Worm (Caenorhabditis elegans): ENCODE data around the gene dve-1.

DNA sequence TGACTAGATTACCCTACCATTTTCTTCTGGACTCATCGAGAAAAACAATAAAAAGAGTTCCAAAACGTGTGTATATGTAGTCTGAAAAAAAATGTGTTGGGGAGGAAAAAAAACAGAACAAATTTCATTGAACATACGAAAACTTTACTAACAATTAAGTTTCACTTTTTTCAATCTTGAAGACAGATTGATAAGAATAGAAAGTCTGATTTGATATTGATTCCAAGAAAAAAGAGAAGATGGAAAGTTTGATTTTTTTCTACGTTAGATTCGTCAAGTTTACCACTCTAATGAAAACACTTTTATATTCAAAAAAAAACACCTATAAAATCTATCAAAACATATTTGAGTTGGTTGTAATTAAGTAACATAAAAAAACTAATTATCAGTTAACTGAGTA is 43.1 kb downstream of the dve-1 start, which contains the start of gene R04A9.9:
- TF ChIP-seq ama-1 (optimal IDR thresholded peaks at IDR 0.05) (no peak), pha-4 (tag; optimal IDR thresholded peaks at IDR 0.05) (no peak)
